Worm (Caenorhabditis elegans) whole organism, young adult: ENCODE data around the gene fbxa-153.

Source experiments
- B0336.3 ChIP-seq: fragments of 200-800 bp; sonication (Bioruptor generic); IDR thresholded peaks from 2 replicates; pipeline ENCODE4 v1.3.6; 2022; ENCODE audit warnings: missing genetic modification characterization, missing compliant biosample characterization
- D2030.7 ChIP-seq: fragments of 200-800 bp; sonication (Bioruptor generic); IDR thresholded peaks from 2 replicates; pipeline ENCODE4 v1.3.6; 2022; ENCODE audit warnings: missing genetic modification reagents, missing genetic modification characterization, missing compliant biosample characterization
- F39B2.1 ChIP-seq: fragments of 200-800 bp; sonication (Bioruptor generic); IDR thresholded peaks from 2 replicates; pipeline ENCODE4 v1.3.6; 2022; ENCODE audit warnings: missing genetic modification reagents, missing genetic modification characterization, missing compliant biosample characterization
- F52B5.7 ChIP-seq: sonication (generic microtip); optimal IDR thresholded peaks from 2 replicates; lab custom pipeline; 2016; ENCODE audit warnings: mild to moderate bottlenecking, missing genetic modification characterization, missing compliant biosample characterization
- F55B11.4 ChIP-seq: sonication (generic microtip); optimal IDR thresholded peaks from 2 replicates; lab custom pipeline; 2016; ENCODE audit warnings: missing compliant biosample characterization, missing genetic modification characterization, borderline replicate concordance; ENCODE audit not compliant: insufficient read depth
- K11D2.4 ChIP-seq: fragments of 200-800 bp; sonication (Bioruptor generic); IDR thresholded peaks from 2 replicates; pipeline ENCODE4 v1.3.6; 2022; ENCODE audit warnings: missing genetic modification reagents, missing genetic modification characterization, missing compliant biosample characterization
- Y56A3A.18 ChIP-seq: fragments of 200-800 bp; sonication (Bioruptor generic); IDR thresholded peaks from 2 replicates; pipeline ENCODE4 v1.3.6; 2022; ENCODE audit warnings: missing genetic modification reagents, missing genetic modification characterization, missing compliant biosample characterization
- aptf-3 ChIP-seq: fragments of 200-800 bp; sonication (Bioruptor generic); IDR thresholded peaks from 2 replicates; pipeline ENCODE4 v1.3.6; 2022; ENCODE audit warnings: missing genetic modification characterization, missing compliant biosample characterization
- attf-3 ChIP-seq: fragments of 200-800 bp; sonication (Bioruptor generic); conservative IDR thresholded peaks from 2 replicates; pipeline ENCODE4 v1.3.6; 2022; ENCODE audit warnings: missing genetic modification reagents, missing genetic modification characterization, missing compliant biosample characterization
- attf-6 ChIP-seq: fragments of 200-800 bp; sonication (Bioruptor generic); IDR thresholded peaks from 2 replicates; pipeline ENCODE4 v1.3.6; 2022; ENCODE audit warnings: missing genetic modification reagents, missing genetic modification characterization, missing compliant biosample characterization
- ccch-3 ChIP-seq: fragments of 200-800 bp; sonication (Bioruptor generic); optimal IDR thresholded peaks from 2 replicates; lab custom pipeline; 2018; ENCODE audit warnings: mild to moderate bottlenecking, missing genetic modification characterization, missing compliant biosample characterization
- cebp-1 ChIP-seq, 2 experiments: fragments of 200-800 bp in 1 of 2; sonication (Bioruptor generic) in 1 of 2; sonication (generic microtip) in 1 of 2; IDR thresholded peaks in 1 of 2; optimal IDR thresholded peaks in 1 of 2; 2 replicates each; pipeline versions ENCODE4 v1.3.6 to Lab custom; 2017 to 2022; ENCODE audit warnings: missing compliant biosample characterization in 2 of 2, missing genetic modification characterization in 2 of 2, mild to moderate bottlenecking in 1 of 2, missing genetic modification reagents in 1 of 2, moderate library complexity in 1 of 2
- ceh-100 ChIP-seq: fragments of 200-800 bp; sonication (Bioruptor generic); IDR thresholded peaks from 2 replicates; pipeline ENCODE4 v1.3.6; 2022; ENCODE audit warnings: missing genetic modification reagents, missing genetic modification characterization, missing compliant biosample characterization
- ceh-27 ChIP-seq: fragments of 200-800 bp; sonication (Bioruptor generic); optimal IDR thresholded peaks from 2 replicates; lab custom pipeline; 2018; ENCODE audit warnings: mild to moderate bottlenecking, missing genetic modification characterization, moderate library complexity, missing compliant biosample characterization
- ceh-91 ChIP-seq: fragments of 200-800 bp; sonication (Bioruptor generic); IDR thresholded peaks from 2 replicates; pipeline ENCODE4 v1.3.6; 2022; ENCODE audit warnings: missing genetic modification reagents, missing genetic modification characterization, missing compliant biosample characterization
- dpl-1 ChIP-seq: fragments of 150-350 bp; optimal IDR thresholded peaks from 2 replicates; lab custom pipeline; 2014; ENCODE audit warnings: missing biosample characterization, missing genetic modification reagents, missing genetic modification characterization
- efl-1 ChIP-seq: fragments of 150-350 bp; optimal IDR thresholded peaks from 2 replicates; lab custom pipeline; 2014; ENCODE audit warnings: missing biosample characterization, missing genetic modification reagents, missing genetic modification characterization
- ekl-4 ChIP-seq: fragments of 200-800 bp; sonication (Bioruptor generic); IDR thresholded peaks from 2 replicates; pipeline ENCODE4 v1.3.6; 2022; ENCODE audit warnings: missing genetic modification reagents, missing genetic modification characterization, missing compliant biosample characterization
- fkh-3 ChIP-seq: sonication (generic microtip); optimal IDR thresholded peaks from 2 replicates; lab custom pipeline; 2016; ENCODE audit warnings: mild to moderate bottlenecking, missing genetic modification characterization, missing compliant biosample characterization
- hlh-12 ChIP-seq: sonication (generic microtip); optimal IDR thresholded peaks from 2 replicates; lab custom pipeline; 2016; ENCODE audit warnings: missing genetic modification characterization, missing compliant biosample characterization
- hmg-1.2 ChIP-seq: fragments of 200-800 bp; sonication (Bioruptor generic); IDR thresholded peaks from 2 replicates; pipeline ENCODE4 v1.3.6; 2022; ENCODE audit warnings: missing genetic modification reagents, missing genetic modification characterization, missing compliant biosample characterization
- hmg-20 ChIP-seq: fragments of 200-800 bp; sonication (Bioruptor generic); IDR thresholded peaks from 2 replicates; pipeline ENCODE4 v1.3.6; 2022; ENCODE audit warnings: missing genetic modification reagents, missing genetic modification characterization, missing compliant biosample characterization
- hrde-1 ChIP-seq: sonication (generic microtip); optimal IDR thresholded peaks from 2 replicates; lab custom pipeline; 2016; ENCODE audit warnings: missing genetic modification characterization, mild to moderate bottlenecking, missing compliant biosample characterization, moderate library complexity, missing genotype, missing genetic modification reagents, borderline replicate concordance
- lag-1 ChIP-seq: fragments of 200-800 bp; sonication (Bioruptor generic); IDR thresholded peaks from 2 replicates; pipeline ENCODE4 v1.3.6; 2022; ENCODE audit warnings: missing genetic modification reagents, missing genetic modification characterization, missing compliant biosample characterization
- madf-10 ChIP-seq: sonication (generic microtip); optimal IDR thresholded peaks from 2 replicates; lab custom pipeline; 2016; ENCODE audit warnings: mild to moderate bottlenecking, missing genetic modification characterization, missing compliant biosample characterization
- madf-6 ChIP-seq: fragments of 200-800 bp; sonication (Bioruptor generic); IDR thresholded peaks from 2 replicates; pipeline ENCODE4 v1.3.6; 2022; ENCODE audit warnings: missing genetic modification reagents, missing genetic modification characterization, missing compliant biosample characterization
- nfyb-1 ChIP-seq: fragments of 200-800 bp; sonication (Bioruptor generic); IDR thresholded peaks from 2 replicates; pipeline ENCODE4 v1.3.6; 2022; ENCODE audit warnings: missing genetic modification reagents, missing genetic modification characterization, missing compliant biosample characterization
- nhr-80 ChIP-seq: sonication (generic microtip); optimal IDR thresholded peaks from 2 replicates; lab custom pipeline; 2016; ENCODE audit warnings: missing genetic modification characterization, missing compliant biosample characterization
- pbrm-1 ChIP-seq: fragments of 200-800 bp; sonication (Bioruptor generic); IDR thresholded peaks from 2 replicates; pipeline ENCODE4 v1.3.6; 2022; ENCODE audit warnings: missing genetic modification reagents, missing genetic modification characterization, missing compliant biosample characterization
- rcor-1 ChIP-seq: fragments of 200-800 bp; sonication (Bioruptor generic); IDR thresholded peaks from 2 replicates; pipeline ENCODE4 v1.3.6; 2022; ENCODE audit warnings: missing genetic modification reagents, missing genetic modification characterization, missing compliant biosample characterization
- repo-1 ChIP-seq: sonication (generic microtip); optimal IDR thresholded peaks from 2 replicates; lab custom pipeline; 2017; ENCODE audit warnings: mild to moderate bottlenecking, missing genetic modification characterization, missing compliant biosample characterization
- sdz-38 ChIP-seq: sonication (generic microtip); optimal IDR thresholded peaks from 2 replicates; lab custom pipeline; 2016; ENCODE audit warnings: missing genotype, missing genetic modification characterization, missing compliant biosample characterization
- snpc-1.1 ChIP-seq: sonication (generic microtip); optimal IDR thresholded peaks from 2 replicates; lab custom pipeline; 2017; ENCODE audit warnings: missing genetic modification characterization, mild to moderate bottlenecking, missing compliant biosample characterization, antibody characterized with exemption, moderate library complexity, missing genotype, missing genetic modification reagents; ENCODE audit not compliant: insufficient read depth
- snpc-1.3 ChIP-seq: sonication (generic microtip); optimal IDR thresholded peaks from 2 replicates; lab custom pipeline; 2017; ENCODE audit warnings: missing genetic modification characterization, mild to moderate bottlenecking, missing compliant biosample characterization, antibody characterized with exemption, moderate library complexity, missing genotype, missing genetic modification reagents; ENCODE audit not compliant: insufficient read depth
- snpc-3.4 ChIP-seq: sonication (generic microtip); optimal IDR thresholded peaks from 2 replicates; lab custom pipeline; 2017; ENCODE audit warnings: missing genetic modification characterization, mild to moderate bottlenecking, missing compliant biosample characterization, antibody characterized with exemption, moderate library complexity, missing genotype, missing genetic modification reagents
- somi-1 ChIP-seq: fragments of 200-800 bp; sonication (Bioruptor generic); optimal IDR thresholded peaks from 2 replicates; lab custom pipeline; 2018; ENCODE audit warnings: mild to moderate bottlenecking, missing genetic modification characterization, missing compliant biosample characterization
- ztf-18 ChIP-seq: sonication (generic microtip); optimal IDR thresholded peaks from 2 replicates; lab custom pipeline; 2016; ENCODE audit warnings: missing genotype, mild to moderate bottlenecking, missing genetic modification characterization, missing compliant biosample characterization
- ztf-26 ChIP-seq: sonication (generic microtip); optimal IDR thresholded peaks from 2 replicates; lab custom pipeline; 2017; ENCODE audit warnings: missing genetic modification characterization, missing compliant biosample characterization
- ztf-28 ChIP-seq: fragments of 200-800 bp; sonication (Bioruptor generic); IDR thresholded peaks from 2 replicates; pipeline ENCODE4 v1.3.6; 2022; ENCODE audit warnings: missing genetic modification reagents, missing genetic modification characterization, missing compliant biosample characterization
- ztf-6 ChIP-seq: fragments of 200-800 bp; sonication (Bioruptor generic); IDR thresholded peaks from 2 replicates; pipeline ENCODE4 v1.3.6; 2022; ENCODE audit warnings: missing genetic modification reagents, missing genetic modification characterization, missing compliant biosample characterization

The fbxa-153 gene

DNA sequence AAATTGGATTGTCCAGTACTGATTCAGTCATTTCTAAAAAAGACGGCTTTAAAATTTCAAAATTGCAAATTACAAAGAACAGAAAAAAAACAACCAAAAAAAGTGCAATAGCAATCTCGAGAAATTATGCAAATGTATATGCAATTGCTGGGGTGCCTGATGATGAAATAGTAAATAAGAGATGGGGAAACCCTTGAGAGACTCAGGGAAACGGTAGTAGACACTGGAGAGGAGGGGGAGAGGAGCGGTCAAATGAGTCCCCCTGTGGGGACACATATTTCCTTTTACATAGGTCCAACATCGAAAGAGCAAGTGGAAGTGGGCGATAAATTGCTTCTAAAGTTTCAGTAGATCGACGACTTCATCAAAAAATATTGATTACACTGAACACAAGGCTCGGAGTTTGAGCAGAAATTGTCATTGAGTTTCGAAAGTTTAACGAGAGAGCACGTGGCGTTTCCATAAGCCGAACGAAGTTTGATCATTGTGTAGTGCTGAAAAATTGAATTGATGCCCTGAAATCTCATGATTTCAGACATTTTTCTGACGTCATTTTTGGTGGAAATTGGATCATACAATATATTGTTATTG is at the start of gene fbxa-153, which contains the start of gene str-12:
Gene fbxa-153 (minus strand): TSS at position 35 of the 591 bp plus-strand sequence.
Gene str-12 (plus strand): TSS at position 541 of the 591 bp plus-strand sequence.
- no peak for TF ChIP-seq fkh-3 (tag; lab: Kevin White, UChicago)
- TF ChIP-seq hmg-1.2 (GFP tag; lab: Robert Waterston, UW), result peak; percentile 23; the same call in 1 of the 2 replicates
- no peak for TF ChIP-seq ztf-26

DNA sequence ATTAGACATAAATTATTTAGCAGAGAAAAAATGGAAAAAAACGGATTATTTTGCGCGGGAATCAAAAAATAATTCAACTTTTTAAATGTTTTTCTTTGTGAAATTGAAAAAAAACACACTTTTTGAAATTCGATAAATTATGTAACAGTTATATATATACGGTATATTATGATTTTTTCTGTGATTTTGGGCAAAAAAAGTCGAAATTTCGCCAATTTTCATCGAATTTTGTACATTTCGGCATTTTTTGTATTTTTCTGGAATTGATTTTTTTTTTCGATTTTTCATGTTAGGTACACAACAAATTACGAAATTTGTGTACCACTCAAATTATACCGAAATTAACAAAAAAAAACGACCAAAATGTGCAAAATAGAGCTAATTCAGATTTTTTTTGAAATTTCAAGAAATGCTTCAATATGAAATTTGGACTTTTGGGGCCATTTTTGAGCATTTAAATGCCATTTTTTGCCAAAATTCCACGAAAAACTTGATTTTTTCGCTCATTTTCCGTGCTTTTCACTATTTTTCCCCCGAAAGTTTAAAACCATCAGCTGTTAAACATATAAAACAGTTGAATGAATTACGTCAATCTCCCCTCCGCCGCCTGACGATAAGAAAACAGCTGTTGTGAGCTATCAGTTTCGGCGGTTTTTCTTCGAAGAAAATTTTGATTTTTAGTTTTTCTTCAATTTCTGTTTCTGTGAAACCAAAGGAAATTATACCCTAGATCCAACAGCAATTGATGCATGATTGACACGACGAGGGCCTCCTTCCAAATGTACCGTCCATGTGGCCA is 48.3 kb upstream of the fbxa-153 start:
- no peak for TF ChIP-seq B0336.3 (GFP tag; lab: Robert Waterston, UW)
- TF ChIP-seq ztf-6 (GFP tag; lab: Robert Waterston, UW), result no peak
- no peak for TF ChIP-seq hmg-20 (GFP tag; lab: Robert Waterston, UW)
- TF ChIP-seq repo-1 (tag; lab: Kevin White, UChicago), result no peak
- TF ChIP-seq nhr-80, result peak; percentile 3

DNA sequence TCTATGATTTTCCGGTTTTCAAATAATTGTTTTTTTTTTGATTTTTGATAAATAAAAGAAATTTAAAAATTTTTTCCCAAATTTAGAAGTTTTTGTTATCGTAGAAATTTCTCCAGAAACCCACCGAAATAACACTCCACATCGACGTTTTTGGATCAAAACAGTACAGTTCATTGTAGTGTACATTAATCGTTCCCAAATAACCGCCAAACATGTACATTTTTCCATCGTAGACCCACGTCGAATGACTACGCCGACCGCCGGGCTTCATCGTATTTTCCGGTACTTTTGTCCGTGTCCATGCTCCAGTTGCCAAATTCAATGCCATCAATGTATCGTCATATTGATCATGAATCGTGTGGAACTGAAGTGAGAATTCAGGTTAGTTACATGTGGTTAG is 43.9 kb upstream of the fbxa-153 start, which contains the start of gene F53E4.2:
Gene F53E4.2 (plus strand): TSS at position 301 of the 400 bp plus-strand sequence.
- TF ChIP-seq nhr-80 (no peak), hlh-12 (tag; lab: Kevin White, UChicago) (no peak), lag-1 (GFP tag; lab: Robert Waterston, UW) (no peak), ztf-28 (GFP tag; lab: Robert Waterston, UW) (no peak), aptf-3 (GFP tag; lab: Robert Waterston, UW) (no peak), nfyb-1 (GFP tag; lab: Robert Waterston, UW) (no peak), snpc-1.1 (tag; lab: Kevin White, UChicago) (no peak), pbrm-1 (no peak), ceh-91 (no peak), D2030.7 (GFP tag; lab: Robert Waterston, UW) (no peak), sdz-38 (tag; lab: Kevin White, UChicago) (no peak), Y56A3A.18 (GFP tag; lab: Robert Waterston, UW) (no peak), dpl-1 (no peak), fkh-3 (tag; lab: Kevin White, UChicago) (no peak), ceh-27 (no peak), snpc-1.3 (tag; lab: Kevin White, UChicago) (no peak), F39B2.1 (no peak), ekl-4 (GFP tag; lab: Robert Waterston, UW) (no peak)

ce11 chrV:15652147-15652546 is 42.0 kb upstream of the fbxa-153 start:
- TF ChIP-seq madf-6 (GFP tag; lab: Robert Waterston, UW) (no peak), attf-6 (GFP tag; lab: Robert Waterston, UW) (0 out of 2 replicates have a peak, but pooled peaks have one; percentile 15), K11D2.4 (GFP tag; lab: Robert Waterston, UW) (no peak), cebp-1 (GFP tag; IDR thresholded peaks at IDR 0.05; lab: Robert Waterston, UW) (no peak), cebp-1 (tag; optimal IDR thresholded peaks at IDR 0.05; lab: Kevin White, UChicago) (peak; percentile 42), efl-1 (no peak), somi-1 (GFP tag; lab: Kevin White, UChicago) (no peak), hrde-1 (tag; lab: Kevin White, UChicago) (no peak), ztf-18 (tag; lab: Kevin White, UChicago) (no peak), ceh-100 (no peak), ccch-3 (GFP tag; lab: Kevin White, UChicago) (no peak), attf-3 (0 out of 2 replicates have a peak, but pooled peaks have one; percentile 27), nhr-80 (no peak), madf-10 (no peak), hlh-12 (tag; lab: Kevin White, UChicago) (no peak), hmg-1.2 (GFP tag; lab: Robert Waterston, UW) (no peak), F55B11.4 (tag; lab: Kevin White, UChicago) (no peak), F52B5.7 (tag; lab: Kevin White, UChicago) (no peak), snpc-3.4 (no peak), rcor-1 (GFP tag; lab: Robert Waterston, UW) (no peak), ekl-4 (GFP tag; lab: Robert Waterston, UW) (peak; percentile 49; the same call in 1 of the 2 replicates)
